Fruit fly (Drosophila melanogaster): ENCODE data around the gene CG3225.

CG3225 gene

dm6 chr2L:4850356-4850755, 32.3 kb upstream of the CG3225 start, which contains the start of the genes mRpS2 and Mon1 (continued):
- TF ChIP-seq CG4617 (GFP tag; optimal IDR thresholded peaks at IDR 0.05; ENCODE audit: borderline replicate concordance) (peak; percentile 93), tna (GFP tag; IDR thresholded peaks at IDR 0.05; ENCODE audit: partially characterized antibody) (no peak), CG12104 (GFP tag; optimal IDR thresholded peaks at IDR 0.05) (peak; percentile 92), Lhr (GFP tag; optimal IDR thresholded peaks at IDR 0.05) (peak; percentile 57), CG6813 (GFP tag; optimal IDR thresholded peaks at IDR 0.05) (peak; percentile 87), hkb (optimal IDR thresholded peaks at IDR 0.05) (no peak), hkb (GFP tag; IDR thresholded peaks at IDR 0.05) (peak; percentile 93), lmd (GFP tag; IDR thresholded peaks at IDR 0.05) (peak; percentile 94), CG14965 (GFP tag; optimal IDR thresholded peaks at IDR 0.05; ENCODE audit: borderline replicate concordance) (no peak), CG17612 (GFP tag; IDR thresholded peaks at IDR 0.05) (peak; percentile 95), zfh1 (GFP tag; IDR thresholded peaks at IDR 0.05) (peak; percentile 95), YL-1 (GFP tag; optimal IDR thresholded peaks at IDR 0.05) (peak; percentile 90), mirr (GFP tag; optimal IDR thresholded peaks at IDR 0.05) (peak; percentile 60), Mad (GFP tag; optimal IDR thresholded peaks at IDR 0.05) (peak; percentile 84), cad (GFP tag; optimal IDR thresholded peaks at IDR 0.05) (no peak), CG10209 (GFP tag; optimal IDR thresholded peaks at IDR 0.05) (peak; percentile 94), CG10979 (tag; optimal IDR thresholded peaks at IDR 0.05) (peak; percentile 91), btn (GFP tag; optimal IDR thresholded peaks at IDR 0.05) (no peak), Myb (GFP tag; optimal IDR thresholded peaks at IDR 0.05) (peak; percentile 21), CG14441 (GFP tag; IDR thresholded peaks at IDR 0.05) (peak; percentile 97), dimm (GFP tag; IDR thresholded peaks at IDR 0.05) (peak; percentile 89), CG9215 (GFP tag; IDR thresholded peaks at IDR 0.05) (peak; percentile 92), corto (GFP tag; optimal IDR thresholded peaks at IDR 0.05) (peak; percentile 59), CG6689 (GFP tag; IDR thresholded peaks at IDR 0.05) (peak; percentile 98), grn (GFP tag; optimal IDR thresholded peaks at IDR 0.05) (peak; percentile 28), CG3407 (GFP tag; optimal IDR thresholded peaks at IDR 0.05) (peak; percentile 89), gt (GFP tag; IDR thresholded peaks at IDR 0.05) (peak; percentile 82), pita (GFP tag; optimal IDR thresholded peaks at IDR 0.05) (no peak), Bgb (GFP tag; IDR thresholded peaks at IDR 0.05; ENCODE audit: partially characterized antibody) (no peak), CG8944 (GFP tag; optimal IDR thresholded peaks at IDR 0.05) (peak; percentile 69), CG14014 (GFP tag; IDR thresholded peaks at IDR 0.05) (peak; percentile 97), CG12942 (GFP tag; optimal IDR thresholded peaks at IDR 0.05) (peak; percentile 96), toy (GFP tag; IDR thresholded peaks at IDR 0.05) (peak; percentile 94), CG10274 (GFP tag; optimal IDR thresholded peaks at IDR 0.05) (peak; percentile 60), Oli (tag; optimal IDR thresholded peaks at IDR 0.05) (peak; percentile 93), CG4707 (GFP tag; optimal IDR thresholded peaks at IDR 0.05) (peak; percentile 61), Eip74EF (GFP tag; optimal IDR thresholded peaks at IDR 0.05) (peak in 1 of 2 experiments; percentile 75), CG10321 (GFP tag; IDR thresholded peaks at IDR 0.05) (peak; percentile 80), Ets97D (GFP tag; optimal IDR thresholded peaks at IDR 0.05) (peak; percentile 72), hbn (GFP tag; IDR thresholded peaks at IDR 0.05; ENCODE audit: partially characterized antibody) (no peak), Scr (GFP tag; IDR thresholded peaks at IDR 0.05; ENCODE audit: partially characterized antibody) (no peak), D19A (tag; optimal IDR thresholded peaks at IDR 0.05) (peak; percentile 86), CG3995 (GFP tag; optimal IDR thresholded peaks at IDR 0.05) (peak; percentile 56), cas (GFP tag; IDR thresholded peaks at IDR 0.05) (peak; percentile 93), sna (GFP tag; IDR thresholded peaks at IDR 0.05; ENCODE audit: partially characterized antibody) (no peak), CG31365 (tag; optimal IDR thresholded peaks at IDR 0.05) (peak; percentile 48), CG11696 (GFP tag; IDR thresholded peaks at IDR 0.05) (peak; percentile 93), Dbx (GFP tag; IDR thresholded peaks at IDR 0.05) (peak; percentile 97), her (GFP tag; optimal IDR thresholded peaks at IDR 0.05) (peak; percentile 70), CG10543 (GFP tag; optimal IDR thresholded peaks at IDR 0.05) (peak; percentile 72), stc (GFP tag; IDR thresholded peaks at IDR 0.05) (peak; percentile 98)

All from whole organism, embryonic.